Fruit fly (Drosophila melanogaster) S2 (cell line): ENCODE results near the gene CG14629.

Source experiments
- CG8478 ChIP-seq: fragments of >200 bp; optimal IDR thresholded peaks from 2 replicates; lab custom pipeline; 2018
- CTCF ChIP-seq, 2 experiments: fragments of >200 bp; optimal IDR thresholded peaks; 2 replicates each; lab custom pipeline; 2018

DNA sequence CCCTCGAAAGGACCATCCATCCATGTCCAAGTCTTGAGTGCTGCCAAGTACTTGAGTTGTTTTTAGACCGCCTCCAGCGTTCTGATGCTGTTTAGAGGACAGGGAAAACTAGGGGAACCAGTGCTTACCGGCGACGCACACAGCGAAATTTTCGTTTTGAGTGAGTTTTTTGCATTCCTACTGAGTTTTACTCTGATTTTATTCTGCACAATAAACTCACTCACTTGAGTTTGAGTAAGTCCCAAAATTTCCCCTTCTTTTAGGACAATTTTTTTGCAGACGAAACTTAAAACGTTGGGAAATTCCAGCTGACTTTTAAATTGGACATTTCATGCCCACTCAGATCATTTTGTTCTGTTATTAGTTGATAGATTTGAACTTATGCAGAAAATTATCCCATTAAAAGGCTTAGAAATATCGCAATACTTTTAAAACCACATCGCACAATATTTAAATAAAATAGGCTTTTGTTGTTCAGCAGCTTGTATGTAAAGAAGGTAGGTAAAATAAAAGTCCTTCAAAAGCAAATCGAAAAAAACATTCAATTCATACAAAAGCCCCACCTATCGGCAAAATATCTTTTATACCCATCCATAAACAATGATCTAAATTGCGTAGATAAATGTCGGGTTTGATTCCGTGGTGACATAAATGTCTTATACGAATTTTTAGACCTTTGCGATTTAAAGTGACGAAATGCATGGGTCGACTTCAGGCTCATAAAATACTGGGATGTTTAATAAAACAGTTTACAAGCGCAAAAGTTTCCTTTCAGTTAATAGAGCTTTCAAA, 41.7 kb upstream of the CG14629 start:
- no peak for TF ChIP-seq CG8478 (lab: Kevin White, UChicago)
- TF ChIP-seq CTCF (optimal IDR thresholded peaks at IDR 0.05; lab: Kevin White, UChicago): peak; percentile 74 to 85
